Worm (Caenorhabditis elegans) whole organism, late embryonic: Measurements from ENCODE around the gene ador-1.
"Not testable (repeated sequence)": the region's sequence is repeated elsewhere in the genome, so short reads cannot be mapped to it uniquely, and the experiment has no call there.

Experiments used
- F13H6.1 ChIP-seq: sonication (generic microtip); optimal IDR thresholded peaks from 2 replicates; lab custom pipeline; 2016; ENCODE audit warnings: missing genetic modification characterization, missing compliant biosample characterization
- T23F11.4 ChIP-seq: fragments of 200-800 bp; sonication (Bioruptor generic); optimal IDR thresholded peaks from 2 replicates; lab custom pipeline; 2018; ENCODE audit warnings: mild to moderate bottlenecking, missing genetic modification characterization, missing compliant biosample characterization
- Y22D7AL.16 ChIP-seq: sonication (generic microtip); optimal IDR thresholded peaks from 2 replicates; lab custom pipeline; 2016; ENCODE audit warnings: missing genetic modification characterization, missing compliant biosample characterization
- ahr-1 ChIP-seq: sonication (generic microtip); optimal IDR thresholded peaks from 2 replicates; lab custom pipeline; 2016; ENCODE audit warnings: missing genetic modification characterization, missing compliant biosample characterization
- ceh-14 ChIP-seq: sonication (generic microtip); optimal IDR thresholded peaks from 2 replicates; lab custom pipeline; 2016; ENCODE audit warnings: missing genotype, missing genetic modification characterization, missing compliant biosample characterization
- ceh-24 ChIP-seq: sonication (generic microtip); optimal IDR thresholded peaks from 2 replicates; lab custom pipeline; 2016; ENCODE audit warnings: mild to moderate bottlenecking, missing genetic modification characterization, missing compliant biosample characterization
- ceh-6 ChIP-seq: fragments of 200-800 bp; sonication (Bioruptor generic); optimal IDR thresholded peaks from 2 replicates; lab custom pipeline; 2018; ENCODE audit warnings: mild to moderate bottlenecking, missing genetic modification characterization, missing compliant biosample characterization
- ceh-9 ChIP-seq: sonication (generic microtip); optimal IDR thresholded peaks from 2 replicates; lab custom pipeline; 2016; ENCODE audit warnings: mild to moderate bottlenecking, missing genetic modification characterization, inconsistent platforms, missing compliant biosample characterization
- che-1 ChIP-seq: sonication (generic microtip); optimal IDR thresholded peaks from 2 replicates; lab custom pipeline; 2016; ENCODE audit warnings: mild to moderate bottlenecking, missing genetic modification characterization, missing compliant biosample characterization
- elt-2 ChIP-seq: sonication (generic microtip); optimal IDR thresholded peaks from 2 replicates; lab custom pipeline; 2016; ENCODE audit warnings: missing genetic modification reagents, missing genetic modification characterization, missing compliant biosample characterization
- ets-4 ChIP-seq: sonication (generic microtip); optimal IDR thresholded peaks from 2 replicates; lab custom pipeline; 2016; ENCODE audit warnings: missing genetic modification characterization, missing compliant biosample characterization
- eyg-1 ChIP-seq: sonication (generic microtip); optimal IDR thresholded peaks from 2 replicates; lab custom pipeline; 2016; ENCODE audit warnings: missing genotype, missing genetic modification characterization, missing compliant biosample characterization
- fax-1 ChIP-seq: sonication (generic microtip); optimal IDR thresholded peaks from 2 replicates; lab custom pipeline; 2016; ENCODE audit warnings: missing genotype, missing genetic modification characterization, missing compliant biosample characterization
- fkh-6 ChIP-seq: sonication (generic microtip); optimal IDR thresholded peaks from 2 replicates; lab custom pipeline; 2016; ENCODE audit warnings: missing genetic modification characterization, missing compliant biosample characterization
- hlh-15 ChIP-seq: sonication (generic microtip); optimal IDR thresholded peaks from 2 replicates; lab custom pipeline; 2016; ENCODE audit warnings: missing genetic modification characterization, missing compliant biosample characterization
- hlh-30 ChIP-seq: sonication (generic microtip); optimal IDR thresholded peaks from 2 replicates; lab custom pipeline; 2017; ENCODE audit warnings: antibody characterized with exemption, missing genetic modification characterization, missing compliant biosample characterization; ENCODE audit not compliant: insufficient read depth
- hlh-6 ChIP-seq: sonication (generic microtip); optimal IDR thresholded peaks from 2 replicates; lab custom pipeline; 2016; ENCODE audit warnings: missing genotype, missing genetic modification characterization, missing compliant biosample characterization
- lim-6 ChIP-seq: sonication (generic microtip); optimal IDR thresholded peaks from 2 replicates; lab custom pipeline; 2016; ENCODE audit warnings: missing genetic modification characterization, missing compliant biosample characterization
- mec-3 ChIP-seq: sonication (generic microtip); optimal IDR thresholded peaks from 2 replicates; lab custom pipeline; 2016; ENCODE audit warnings: borderline replicate concordance, missing genetic modification characterization, missing compliant biosample characterization
- nfya-1 ChIP-seq: sonication (generic microtip); optimal IDR thresholded peaks from 2 replicates; lab custom pipeline; 2017; ENCODE audit warnings: missing genetic modification characterization, mild to moderate bottlenecking, missing compliant biosample characterization, antibody characterized with exemption, moderate library complexity
- nhr-11 ChIP-seq: fragments of 150-350 bp; optimal IDR thresholded peaks from 2 replicates; lab custom pipeline; 2014; ENCODE audit warnings: missing biosample characterization, missing genetic modification characterization
- pha-2 ChIP-seq: sonication (generic microtip); optimal IDR thresholded peaks from 2 replicates; lab custom pipeline; 2017; ENCODE audit warnings: mild to moderate bottlenecking, missing genetic modification characterization, missing compliant biosample characterization
- pqm-1 ChIP-seq: sonication (generic microtip); optimal IDR thresholded peaks from 2 replicates; lab custom pipeline; 2016; ENCODE audit warnings: missing genetic modification characterization, missing compliant biosample characterization
- ref-2 ChIP-seq: sonication (generic microtip); optimal IDR thresholded peaks from 2 replicates; lab custom pipeline; 2016; ENCODE audit warnings: missing genetic modification characterization, missing compliant biosample characterization
- rnt-1 ChIP-seq: sonication (generic microtip); optimal IDR thresholded peaks from 2 replicates; lab custom pipeline; 2016; ENCODE audit warnings: missing genetic modification characterization, missing compliant biosample characterization
- sdc-2 ChIP-seq: sonication (generic microtip); optimal IDR thresholded peaks from 2 replicates; lab custom pipeline; 2016; ENCODE audit warnings: missing genotype, missing genetic modification characterization, missing compliant biosample characterization
- syd-9 ChIP-seq: sonication (generic microtip); optimal IDR thresholded peaks from 2 replicates; lab custom pipeline; 2016; ENCODE audit warnings: mild to moderate bottlenecking, missing genetic modification characterization, moderate library complexity, missing compliant biosample characterization
- tbx-7 ChIP-seq: sonication (generic microtip); optimal IDR thresholded peaks from 2 replicates; lab custom pipeline; 2016; ENCODE audit warnings: missing genotype, missing genetic modification characterization, missing compliant biosample characterization
- zip-5 ChIP-seq: sonication (generic microtip); optimal IDR thresholded peaks from 2 replicates; lab custom pipeline; 2016; ENCODE audit warnings: missing genetic modification characterization, missing compliant biosample characterization

Gene ador-1

DNA sequence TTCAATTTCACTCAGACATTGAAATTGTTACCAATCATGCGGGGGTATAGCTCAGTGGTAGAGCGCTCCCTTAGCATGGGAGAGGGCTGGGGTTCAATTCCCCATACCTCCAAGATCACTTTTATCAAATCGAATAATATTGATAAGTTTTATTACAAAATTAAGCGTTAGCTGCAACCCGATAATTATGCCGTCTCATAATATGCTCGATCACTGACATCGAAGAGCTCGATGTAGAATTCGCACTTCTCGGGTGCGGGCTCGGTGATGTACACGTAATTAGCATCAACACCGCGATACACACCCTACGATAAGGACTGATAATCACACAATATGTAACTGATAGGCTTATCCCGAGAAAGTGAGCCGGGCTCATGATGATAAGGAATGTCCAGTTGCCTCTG, 39.9 kb upstream of the ador-1 start:
- no peak for TF ChIP-seq hlh-15 (tag; lab: Kevin White, UChicago)
- TF ChIP-seq elt-2 (tag; lab: Kevin White, UChicago): peak; percentile 89
- TF ChIP-seq, all 69 proteins: peak for 1

DNA sequence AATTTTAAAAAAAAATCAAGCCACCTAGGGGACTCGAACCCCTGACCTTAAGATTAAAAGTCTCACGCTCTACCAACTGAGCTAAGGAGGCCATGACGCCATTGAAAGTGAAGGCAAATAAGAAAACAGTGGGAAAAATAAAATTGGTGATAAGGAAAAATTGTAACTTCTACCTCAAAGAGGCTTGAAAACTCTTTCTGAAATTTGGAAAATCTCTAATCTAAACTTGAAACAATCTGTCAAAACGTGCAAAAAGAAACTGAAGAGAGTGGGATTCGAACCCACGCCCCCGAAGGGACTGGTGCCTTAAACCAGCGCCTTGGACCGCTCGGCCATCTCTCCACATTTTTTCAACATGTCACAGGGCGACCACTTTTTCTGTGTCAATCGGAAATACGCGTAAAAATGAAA, 39.0 kb upstream of the ador-1 start:
- TF ChIP-seq elt-2 (tag; lab: Kevin White, UChicago): peak; percentile 26

DNA sequence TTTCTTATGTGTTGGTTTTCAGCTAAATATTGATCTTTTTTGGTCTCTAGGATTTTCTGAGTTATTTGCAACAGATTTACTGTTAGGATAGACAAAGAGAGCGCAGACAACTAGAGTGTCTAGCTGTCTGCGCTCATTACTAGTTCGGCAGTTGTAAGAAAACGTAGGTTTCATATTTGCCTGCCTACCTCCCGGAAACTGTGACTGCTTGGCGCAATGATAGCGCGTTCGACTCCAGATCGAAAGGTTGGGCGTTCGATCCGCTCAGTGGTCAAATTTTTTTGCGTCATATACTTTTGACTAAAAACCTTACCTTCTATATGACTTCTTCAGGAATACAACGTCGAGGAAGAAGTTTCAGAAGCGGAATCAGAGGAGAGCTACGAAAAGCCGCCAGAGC, 36.7 kb upstream of the ador-1 start:
- no peak for TF ChIP-seq mec-3 (tag; lab: Kevin White, UChicago)
- no peak for TF ChIP-seq ets-4 (tag; lab: Kevin White, UChicago)
- no peak for TF ChIP-seq ceh-6 (GFP tag; lab: Kevin White, UChicago)
- TF ChIP-seq nfya-1 (tag; lab: Kevin White, UChicago): no peak
- TF ChIP-seq F13H6.1 (tag; lab: Kevin White, UChicago): no peak
- no peak for TF ChIP-seq ceh-14
- TF ChIP-seq ceh-9: no peak
- no peak for TF ChIP-seq Y22D7AL.16
- no peak for TF ChIP-seq che-1 (tag; lab: Kevin White, UChicago)
- TF ChIP-seq ahr-1: no peak
- no peak for TF ChIP-seq ceh-24 (tag; lab: Kevin White, UChicago)
- no peak for TF ChIP-seq hlh-30 (tag; lab: Kevin White, UChicago)
- TF ChIP-seq hlh-6 (tag; lab: Kevin White, UChicago): no peak

DNA sequence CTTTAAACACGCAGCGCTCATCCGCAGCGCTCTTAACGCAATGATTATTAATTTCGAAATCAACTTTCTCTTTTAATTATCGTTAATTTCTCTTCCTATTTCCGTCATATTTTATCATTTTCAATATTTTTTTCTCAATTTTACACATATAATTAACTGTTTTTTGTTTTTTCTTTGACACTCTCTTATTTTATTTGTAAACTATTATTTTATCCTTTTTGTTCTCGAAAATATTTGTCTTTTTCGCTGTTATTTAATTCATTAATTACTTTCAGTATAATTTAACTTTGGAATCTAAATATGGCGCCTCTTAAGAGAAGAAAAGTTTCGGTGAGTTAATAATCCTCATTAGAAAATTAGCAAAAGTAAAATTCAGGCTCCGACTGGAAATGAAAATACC, 33.5 kb upstream of the ador-1 start, which contains the start of gene F49C5.3:
Gene F49C5.3, plus strand, starts transcription at position 301 of the 400 bp plus-strand sequence.
- not testable (repeated sequence) for TF ChIP-seq ceh-24, syd-9, hlh-30 (tag; lab: Kevin White, UChicago)

DNA sequence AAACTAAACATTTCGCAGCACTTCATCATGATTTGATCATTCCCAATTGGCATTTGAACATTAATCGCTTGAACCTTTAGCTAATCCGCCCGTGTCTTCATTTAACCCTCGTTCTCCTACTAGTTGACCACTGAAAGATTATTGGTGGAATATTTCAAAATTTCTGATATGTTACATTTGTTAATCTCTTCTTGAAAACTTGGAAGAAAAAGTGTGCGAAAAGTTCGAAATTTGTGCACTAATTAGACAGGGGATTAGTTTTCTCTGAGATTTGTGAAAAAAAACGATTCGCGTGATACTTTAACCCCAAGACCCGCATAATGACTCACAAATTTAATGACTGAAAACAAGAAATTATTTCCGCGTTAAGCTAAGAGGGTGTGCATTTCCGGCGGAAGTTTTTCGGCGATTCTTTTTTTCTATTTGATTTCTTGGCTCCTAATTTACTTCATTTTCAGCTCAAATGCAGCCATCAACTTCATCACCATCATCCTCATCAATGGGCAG, 32.7 kb upstream of the ador-1 start, which contains the start of gene nimk-1:
Gene nimk-1, plus strand, starts transcription at position 457 of the 507 bp plus-strand sequence.
- no peak for TF ChIP-seq zip-5 (tag; lab: Kevin White, UChicago)
- no peak for TF ChIP-seq nhr-11
- no peak for TF ChIP-seq ref-2 (tag; lab: Kevin White, UChicago)
- no peak for TF ChIP-seq sdc-2 (tag; lab: Kevin White, UChicago)

DNA sequence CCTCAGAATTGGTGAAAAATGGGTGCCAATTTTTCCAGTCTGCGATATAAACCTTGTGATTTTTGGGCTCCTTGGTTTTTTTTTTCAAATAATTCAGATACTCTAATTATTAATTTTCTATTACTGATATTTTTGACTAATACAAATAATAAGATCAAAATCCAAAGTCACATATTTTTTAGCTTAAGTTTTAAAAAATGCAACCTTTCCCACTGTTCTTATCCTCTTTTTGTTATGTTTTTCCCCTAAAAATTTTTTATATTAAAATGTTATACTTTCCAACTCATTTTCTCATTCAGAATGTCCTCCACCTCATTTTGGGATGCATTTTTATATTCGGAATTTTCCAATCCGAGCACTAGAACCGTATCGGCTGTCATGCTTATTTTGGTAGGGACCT, 28.3 kb upstream of the ador-1 start, which contains the start of gene srx-120:
Gene srx-120, plus strand, starts transcription at position 301 of the 400 bp plus-strand sequence.
- no peak for TF ChIP-seq fax-1
- TF ChIP-seq fkh-6 (tag; lab: Kevin White, UChicago): no peak
- TF ChIP-seq hlh-30 (tag; lab: Kevin White, UChicago): no peak
- no peak for TF ChIP-seq rnt-1 (tag; lab: Kevin White, UChicago)
- TF ChIP-seq pqm-1 (tag; lab: Kevin White, UChicago): no peak
- no peak for TF ChIP-seq hlh-15 (tag; lab: Kevin White, UChicago)
- no peak for TF ChIP-seq tbx-7 (tag; lab: Kevin White, UChicago)
- no peak for TF ChIP-seq lim-6 (tag; lab: Kevin White, UChicago)
- TF ChIP-seq eyg-1: no peak
- no peak for TF ChIP-seq Y22D7AL.16
- TF ChIP-seq T23F11.4 (GFP tag; lab: Kevin White, UChicago): no peak
- TF ChIP-seq pha-2: no peak

DNA sequence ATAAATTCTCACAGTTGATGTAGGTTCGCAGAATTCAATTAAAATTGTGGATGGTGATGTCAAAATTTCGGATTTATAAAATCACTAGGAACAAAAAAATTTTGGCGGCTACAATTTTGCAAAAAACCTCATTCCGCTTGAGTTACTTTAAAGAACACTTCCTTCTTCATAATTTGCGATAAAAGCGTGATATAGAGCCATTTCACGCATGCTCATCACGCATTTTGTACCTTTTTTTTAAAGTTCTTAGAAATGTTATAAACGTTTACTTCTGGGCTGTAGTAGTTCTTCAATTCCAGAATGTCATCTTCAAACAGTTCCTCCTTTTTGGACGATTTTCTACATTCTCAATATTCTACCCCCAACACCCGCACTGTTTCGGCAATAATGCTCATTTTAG, 25.3 kb upstream of the ador-1 start, which contains the start of gene srx-119:
Gene srx-119, plus strand, starts transcription at position 301 of the 400 bp plus-strand sequence.
- TF ChIP-seq ceh-14 (no peak), che-1 (tag; lab: Kevin White, UChicago) (no peak)
- TF ChIP-seq, all 69 proteins: peak for 0
